Fruit fly (Drosophila melanogaster) whole organism, embryonic: ENCODE measurements around the gene CG9297.
A peak's percentile ranks its signal among the peaks of the same experiment; 100 is the strongest.

Experiments
- Asciz ChIP-seq: fragments of 200-800 bp; sonication (Bioruptor generic); optimal IDR thresholded peaks from 2 replicates; lab custom pipeline; 2017; ENCODE audit warnings: missing biosample characterization, mild to moderate bottlenecking, missing genetic modification characterization, missing genetic modification reagents
- Awh ChIP-seq: fragments of 200-800 bp; sonication (Bioruptor generic); IDR thresholded peaks from 2 replicates; pipeline ENCODE4, ENCODE4 v1.3.6; 2022; ENCODE audit warnings: missing biosample characterization, missing genetic modification characterization
- B-H2 ChIP-seq: fragments of 200-800 bp; sonication (Bioruptor generic); optimal IDR thresholded peaks from 2 replicates; lab custom pipeline; 2018; ENCODE audit warnings: missing biosample characterization, mild to moderate bottlenecking, missing genetic modification characterization
- CG14965 ChIP-seq: fragments of 200-800 bp; sonication (Bioruptor generic); optimal IDR thresholded peaks from 2 replicates; lab custom pipeline; 2016; ENCODE audit warnings: missing biosample characterization, missing genetic modification characterization, borderline replicate concordance
- CG1529 ChIP-seq: fragments of 200-800 bp; sonication (Bioruptor generic); optimal IDR thresholded peaks from 3 replicates; lab custom pipeline; 2018; ENCODE audit warnings: missing biosample characterization, missing genetic modification characterization
- CG15696 ChIP-seq: fragments of 200-800 bp; sonication (Bioruptor generic); optimal IDR thresholded peaks from 2 replicates; lab custom pipeline; 2019; ENCODE audit warnings: missing biosample characterization, mild to moderate bottlenecking, missing genetic modification characterization, moderate library complexity
- CG17186 ChIP-seq: fragments of 200-800 bp; sonication (Bioruptor generic); optimal IDR thresholded peaks from 3 replicates; lab custom pipeline; 2017; ENCODE audit warnings: missing biosample characterization, missing genetic modification reagents, missing genetic modification characterization
- CG17912 ChIP-seq: fragments of 200-800 bp; sonication (Bioruptor generic); optimal IDR thresholded peaks from 2 replicates; lab custom pipeline; 2018; ENCODE audit warnings: missing biosample characterization, mild to moderate bottlenecking, missing genetic modification characterization
- CG18262 ChIP-seq: fragments of 200-800 bp; optimal IDR thresholded peaks from 3 replicates; lab custom pipeline; 2019; ENCODE audit warnings: missing biosample characterization, mild to moderate bottlenecking, missing genetic modification characterization, moderate library complexity
- CG2202 ChIP-seq: fragments of 200-800 bp; sonication (Bioruptor generic); optimal IDR thresholded peaks from 2 replicates; lab custom pipeline; 2018; ENCODE audit warnings: missing biosample characterization, mild to moderate bottlenecking, missing genetic modification characterization
- CG2678 ChIP-seq: fragments of 200-800 bp; sonication (Bioruptor generic); optimal IDR thresholded peaks from 3 replicates; lab custom pipeline; 2019; ENCODE audit warnings: missing biosample characterization, mild to moderate bottlenecking, missing genetic modification characterization, moderate library complexity
- CG30403 ChIP-seq: fragments of 200-800 bp; sonication (Bioruptor generic); optimal IDR thresholded peaks from 3 replicates; lab custom pipeline; 2016; ENCODE audit warnings: missing biosample characterization, missing genetic modification characterization
- CG32767 ChIP-seq: fragments of 200-800 bp; sonication (Bioruptor generic); IDR thresholded peaks from 2 replicates; pipeline ENCODE4 v1.3.6; 2022; ENCODE audit warnings: missing biosample characterization, missing genetic modification characterization
- CG5180 ChIP-seq: fragments of 200-800 bp; sonication (Bioruptor generic); optimal IDR thresholded peaks from 3 replicates; lab custom pipeline; 2017; ENCODE audit warnings: missing biosample characterization, missing genetic modification characterization, mild to moderate bottlenecking, moderate library complexity, missing genetic modification reagents
- CG5245 ChIP-seq: fragments of 200-800 bp; sonication (Bioruptor generic); optimal IDR thresholded peaks from 3 replicates; lab custom pipeline; 2016; ENCODE audit warnings: missing biosample characterization, missing genetic modification characterization
- CG6254 ChIP-seq: fragments of 200-800 bp; sonication (Bioruptor generic); optimal IDR thresholded peaks from 3 replicates; lab custom pipeline; 2017; ENCODE audit warnings: mild to moderate bottlenecking, missing biosample characterization, missing genetic modification reagents, missing genetic modification characterization
- CG6689 ChIP-seq: fragments of 200-800 bp; sonication (Bioruptor generic); IDR thresholded peaks from 2 replicates; pipeline ENCODE4 v1.3.6; 2022; ENCODE audit warnings: missing biosample characterization, missing genetic modification characterization
- CG7357 ChIP-seq: fragments of 200-800 bp; sonication (Bioruptor generic); IDR thresholded peaks from 3 replicates; pipeline ENCODE4 v1.3.6; 2022; ENCODE audit warnings: missing biosample characterization, missing genetic modification characterization
- CG8359 ChIP-seq: fragments of 200-800 bp; sonication (Bioruptor generic); optimal IDR thresholded peaks from 2 replicates; lab custom pipeline; 2017; ENCODE audit warnings: missing biosample characterization, mild to moderate bottlenecking, missing genetic modification characterization, borderline replicate concordance
- CG9609 ChIP-seq: fragments of 200-800 bp; sonication (Bioruptor generic); optimal IDR thresholded peaks from 3 replicates; lab custom pipeline; 2016; ENCODE audit warnings: missing biosample characterization, missing genetic modification characterization
- CG9797 ChIP-seq: fragments of 200-800 bp; sonication (Bioruptor generic); optimal IDR thresholded peaks from 3 replicates; lab custom pipeline; 2018; ENCODE audit warnings: missing biosample characterization, mild to moderate bottlenecking, missing genetic modification characterization
- D ChIP-seq, 2 experiments: fragments of 200-800 bp in 1 of 2; fragments of >200 bp in 1 of 2; sonication (Bioruptor generic) in 1 of 2; optimal IDR thresholded peaks; 2 replicates in 1 of 2; 3 replicates in 1 of 2; lab custom pipeline; 2017; ENCODE audit warnings: mild to moderate bottlenecking in 1 of 2, missing biosample characterization in 1 of 2, missing genetic modification characterization in 1 of 2, missing genetic modification reagents in 1 of 2
- Dref ChIP-seq: fragments of 200-800 bp; sonication (Bioruptor generic); IDR thresholded peaks from 2 replicates; pipeline ENCODE4 v1.3.6; 2022; ENCODE audit warnings: missing biosample characterization, missing genetic modification characterization
- E2f1 ChIP-seq: fragments of 200-800 bp; sonication (Bioruptor generic); IDR thresholded peaks from 2 replicates; pipeline ENCODE4 v1.3.6; 2022; ENCODE audit warnings: missing biosample characterization, missing genetic modification characterization
- Gug ChIP-seq: fragments of 200-800 bp; sonication (Bioruptor generic); IDR thresholded peaks from 4 replicates; pipeline ENCODE4 v1.3.6; 2022; ENCODE audit warnings: missing biosample characterization, missing genetic modification characterization
- HLHmδ ChIP-seq: fragments of 200-800 bp; sonication (Bioruptor generic); optimal IDR thresholded peaks from 2 replicates; lab custom pipeline; 2018; ENCODE audit warnings: missing biosample characterization, mild to moderate bottlenecking, missing genetic modification characterization, moderate library complexity
- HmgD ChIP-seq: fragments of 200-800 bp; sonication (Bioruptor generic); optimal IDR thresholded peaks from 3 replicates; lab custom pipeline; 2016; ENCODE audit warnings: missing biosample characterization, missing genetic modification characterization
- Hr39 ChIP-seq: fragments of >200 bp; optimal IDR thresholded peaks from 2 replicates; lab custom pipeline; 2017
- Oaz ChIP-seq: fragments of 200-800 bp; sonication (Bioruptor generic); IDR thresholded peaks from 2 replicates; pipeline ENCODE4 v1.3.6; 2022; ENCODE audit warnings: missing biosample characterization, missing genetic modification characterization
- Spps ChIP-seq: fragments of 200-800 bp; sonication (Bioruptor generic); optimal IDR thresholded peaks from 2 replicates; lab custom pipeline; 2018; ENCODE audit warnings: missing biosample characterization, mild to moderate bottlenecking, missing genetic modification characterization
- Ssrp ChIP-seq: fragments of 200-800 bp; sonication (Bioruptor generic); optimal IDR thresholded peaks from 2 replicates; lab custom pipeline; 2018; ENCODE audit warnings: missing biosample characterization, mild to moderate bottlenecking, missing genetic modification characterization, moderate library complexity
- bab2 ChIP-seq: fragments of 200-800 bp; sonication (Bioruptor generic); optimal IDR thresholded peaks from 2 replicates; lab custom pipeline; 2016; ENCODE audit warnings: missing biosample characterization, missing genetic modification characterization
- bcd ChIP-seq: fragments of 200-800 bp; sonication (Bioruptor generic); optimal IDR thresholded peaks from 2 replicates; lab custom pipeline; 2017; ENCODE audit warnings: missing biosample characterization, mild to moderate bottlenecking, missing genetic modification characterization
- bsh ChIP-seq, 2 experiments: fragments of 200-800 bp; sonication (Bioruptor generic); optimal IDR thresholded peaks; 2 replicates each; lab custom pipeline; 2017 to 2018; ENCODE audit warnings: mild to moderate bottlenecking in 2 of 2, missing biosample characterization in 2 of 2, missing genetic modification characterization in 2 of 2, moderate library complexity in 1 of 2
- danr ChIP-seq: fragments of 200-800 bp; sonication (Bioruptor generic); IDR thresholded peaks from 2 replicates; pipeline ENCODE4 v1.3.6; 2022; ENCODE audit warnings: missing biosample characterization, missing genetic modification characterization
- dimm ChIP-seq: fragments of 200-800 bp; sonication (Bioruptor generic); IDR thresholded peaks from 2 replicates; pipeline ENCODE4 v1.3.6; 2022; ENCODE audit warnings: missing biosample characterization, missing genetic modification characterization
- dpn ChIP-seq, 2 experiments: fragments of 200-800 bp; sonication (Bioruptor generic); optimal IDR thresholded peaks; 3 replicates each; lab custom pipeline; 2016; ENCODE audit warnings: missing biosample characterization in 2 of 2, missing genetic modification characterization in 2 of 2
- dysf ChIP-seq: fragments of 200-800 bp; sonication (Bioruptor generic); IDR thresholded peaks from 3 replicates; pipeline ENCODE4 v1.3.6; 2022; ENCODE audit warnings: missing biosample characterization, missing genetic modification characterization
- gem ChIP-seq: fragments of 200-800 bp; sonication (Bioruptor generic); optimal IDR thresholded peaks from 2 replicates; lab custom pipeline; 2019; ENCODE audit warnings: missing biosample characterization, mild to moderate bottlenecking, missing genetic modification characterization, moderate library complexity
- klu ChIP-seq: fragments of 200-800 bp; sonication (Bioruptor generic); IDR thresholded peaks from 2 replicates; pipeline ENCODE4 v1.3.6; 2022; ENCODE audit warnings: missing biosample characterization, missing genetic modification characterization
- lab ChIP-seq: fragments of 200-800 bp; sonication (Bioruptor generic); optimal IDR thresholded peaks from 3 replicates; lab custom pipeline; 2017; ENCODE audit warnings: missing biosample characterization, missing genetic modification characterization, mild to moderate bottlenecking, moderate library complexity, missing genetic modification reagents
- lmd ChIP-seq: fragments of 200-800 bp; sonication (Bioruptor generic); IDR thresholded peaks from 2 replicates; pipeline ENCODE4 v1.3.6; 2022; ENCODE audit warnings: missing biosample characterization, missing genetic modification characterization
- peb ChIP-seq: fragments of 200-800 bp; sonication (Bioruptor generic); IDR thresholded peaks from 2 replicates; pipeline ENCODE4 v1.3.6; 2022; ENCODE audit warnings: missing biosample characterization, missing genetic modification characterization
- run ChIP-seq: fragments of 200-800 bp; sonication (Bioruptor generic); optimal IDR thresholded peaks from 3 replicates; lab custom pipeline; 2018; ENCODE audit warnings: missing biosample characterization, mild to moderate bottlenecking, missing genetic modification characterization
- sim ChIP-seq: fragments of 200-800 bp; sonication (Bioruptor generic); IDR thresholded peaks from 2 replicates; pipeline ENCODE4 v1.3.6; 2022; ENCODE audit warnings: missing biosample characterization, missing genetic modification characterization
- sima ChIP-seq: fragments of 200-800 bp; sonication (Bioruptor generic); optimal IDR thresholded peaks from 2 replicates; lab custom pipeline; 2016; ENCODE audit warnings: missing biosample characterization, missing genetic modification characterization
- sug ChIP-seq: fragments of 200-800 bp; optimal IDR thresholded peaks from 2 replicates; lab custom pipeline; 2019; ENCODE audit warnings: missing biosample characterization, mild to moderate bottlenecking, missing genetic modification characterization, moderate library complexity
- tna ChIP-seq: fragments of 200-800 bp; sonication (Bioruptor generic); IDR thresholded peaks from 2 replicates; pipeline ENCODE4 v1.3.6; 2022; ENCODE audit warnings: missing biosample characterization, missing genetic modification characterization; ENCODE audit not compliant: partially characterized antibody
- unpg ChIP-seq: fragments of 200-800 bp; sonication (Bioruptor generic); optimal IDR thresholded peaks from 3 replicates; lab custom pipeline; 2018; ENCODE audit warnings: missing biosample characterization, mild to moderate bottlenecking, missing genetic modification characterization, moderate library complexity
- vfl ChIP-seq: fragments of 200-800 bp; sonication (Bioruptor generic); optimal IDR thresholded peaks from 2 replicates; lab custom pipeline; 2016; ENCODE audit warnings: missing biosample characterization, missing genetic modification characterization

CG9297 gene

DNA sequence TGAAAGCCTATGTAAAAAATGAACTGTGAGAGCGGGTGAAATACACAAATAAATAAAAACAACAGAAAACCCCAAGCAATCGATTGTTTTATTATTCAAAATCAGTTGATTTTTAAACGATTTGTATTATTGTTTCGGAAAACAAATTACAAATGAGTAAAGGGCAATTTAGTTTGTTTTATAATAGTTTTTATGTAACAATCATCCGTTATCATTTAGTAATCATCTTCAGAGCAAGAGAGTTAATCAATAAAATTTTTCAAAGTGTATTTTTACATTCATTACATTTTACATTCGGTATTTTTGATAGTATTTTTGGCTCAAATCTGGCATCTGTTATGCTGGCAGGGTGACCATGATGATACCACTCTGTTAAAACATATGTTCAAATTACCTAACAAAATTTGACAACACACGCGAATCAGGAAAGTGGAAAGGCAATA is 8.0 kb downstream of the CG9297 start, which contains the start of the genes CG42375 and CG9288 (continued):
- TF ChIP-seq bab2 (GFP tag; lab: Kevin White, UChicago) (peak; percentile 87), peb (GFP tag; lab: Robert Waterston, UW) (no peak), CG17912 (GFP tag; lab: Kevin White, UChicago) (no peak), CG17186 (GFP tag; lab: Kevin White, UChicago) (peak; percentile 38), CG18262 (tag; lab: Kevin White, UChicago) (peak; percentile 83), CG9609 (GFP tag; lab: Kevin White, UChicago) (no peak), CG9797 (GFP tag; lab: Kevin White, UChicago) (no peak), Awh (GFP tag; lab: Robert Waterston, UW) (peak; percentile 60; the same call in 1 of the 2 replicates), CG1529 (GFP tag; lab: Kevin White, UChicago) (no peak), sima (no peak), E2f1 (GFP tag; lab: Robert Waterston, UW) (peak; percentile 84), CG15696 (tag; lab: Kevin White, UChicago) (peak; percentile 75), Oaz (GFP tag; lab: Robert Waterston, UW) (no peak), D (optimal IDR thresholded peaks at IDR 0.05; lab: Kevin White, UChicago) (no peak), D (GFP tag; optimal IDR thresholded peaks at IDR 0.05; lab: Kevin White, UChicago) (peak; percentile 43), CG7357 (0 out of 3 replicates have a peak, but pooled peaks have one; percentile 46), CG8359 (GFP tag; lab: Kevin White, UChicago) (peak; percentile 58), CG2678 (peak; percentile 67), CG6254 (GFP tag; lab: Kevin White, UChicago) (peak; percentile 67), sug (no peak), klu (GFP tag; lab: Robert Waterston, UW) (no peak), Ssrp (tag; lab: Kevin White, UChicago) (no peak), bcd (GFP tag; lab: Kevin White, UChicago) (peak; percentile 52), danr (GFP tag; lab: Robert Waterston, UW) (peak; percentile 40; the same call in 1 of the 2 replicates), tna (GFP tag; lab: Robert Waterston, UW) (no peak), Hr39 (lab: Kevin White, UChicago) (no peak), bsh (GFP tag; optimal IDR thresholded peaks at IDR 0.05; lab: Kevin White, UChicago) (peak in 1 of 2 experiments; percentile 43), CG32767 (GFP tag; lab: Robert Waterston, UW) (no peak), CG14965 (peak; percentile 8), dysf (GFP tag; lab: Robert Waterston, UW) (peak; percentile 38; the same call in 1 of the 3 replicates), vfl (GFP tag; lab: Kevin White, UChicago) (no peak), unpg (GFP tag; lab: Kevin White, UChicago) (peak; percentile 78), Gug (GFP tag; lab: Robert Waterston, UW) (peak; percentile 44; the same call in 2 of the 4 replicates), B-H2 (GFP tag; lab: Kevin White, UChicago) (no peak), CG6689 (GFP tag; lab: Robert Waterston, UW) (peak; percentile 70), run (tag; lab: Kevin White, UChicago) (peak; percentile 25), sim (GFP tag; lab: Robert Waterston, UW) (no peak), CG5180 (GFP tag; lab: Kevin White, UChicago) (peak; percentile 37), HmgD (GFP tag; lab: Kevin White, UChicago) (no peak), CG2202 (no peak), dimm (no peak), lmd (peak; percentile 78), HLHmδ (GFP tag; lab: Kevin White, UChicago) (no peak), CG5245 (GFP tag; lab: Kevin White, UChicago) (peak; percentile 53), Spps (peak; percentile 53), Dref (no peak), CG30403 (GFP tag; lab: Kevin White, UChicago) (peak; percentile 82), gem (peak; percentile 86), Asciz (GFP tag; lab: Kevin White, UChicago) (peak; percentile 70), lab (GFP tag; lab: Kevin White, UChicago) (peak; percentile 84), dpn (GFP tag; optimal IDR thresholded peaks at IDR 0.05; lab: Kevin White, UChicago) (peak; percentile 7 to 17)
